Worm (Caenorhabditis elegans): Measurements from ENCODE around the gene srbc-24.
"Not testable (repeated sequence)": the region's sequence is repeated elsewhere in the genome, so short reads cannot be mapped to it uniquely, and the experiment has no call there.

Gene srbc-24

ce11 chrV:2138287-2138686 lies 13.3 kb upstream of the srbc-24 start:
- TF ChIP-seq unc-62 (GFP tag; optimal IDR thresholded peaks at IDR 0.05), result no peak

- no peak for TF ChIP-seq unc-62 (GFP tag; optimal IDR thresholded peaks at IDR 0.05)
Observed at ce11 chrV:2139918-2140317, 11.6 kb upstream of the srbc-24 start, which contains the start of gene F22F7.7. Gene F22F7.7, minus strand, starts transcription at chrV:2140042.

ce11 chrV:2144408-2144807 lies 7.2 kb upstream of the srbc-24 start, which contains the start of gene F22F7.12:
Gene F22F7.12, minus strand, starts transcription at chrV:2144508.
- TF ChIP-seq unc-62 (GFP tag; optimal IDR thresholded peaks at IDR 0.05), result not testable (repeated sequence)

ce11 chrV:2146044-2146443 lies 5.5 kb upstream of the srbc-24 start, which contains the start of gene str-52:
Gene str-52, minus strand, starts transcription at chrV:2146144.
- TF ChIP-seq unc-62 (GFP tag; optimal IDR thresholded peaks at IDR 0.05), result no peak

ce11 chrV:2146795-2147194 lies 4.8 kb upstream of the srbc-24 start, which contains the start of gene srbc-20:
Gene srbc-20, plus strand, starts transcription at chrV:2147095.
- TF ChIP-seq unc-62 (GFP tag; optimal IDR thresholded peaks at IDR 0.05), result no peak

- no peak for TF ChIP-seq unc-62 (GFP tag; optimal IDR thresholded peaks at IDR 0.05)
Observed at ce11 chrV:2149432-2149831, 2.1 kb upstream of the srbc-24 start, which contains the start of gene C45H4.21. Gene C45H4.21, minus strand, starts transcription at chrV:2149532.

ce11 chrV:2150876-2151275 lies 682 bp upstream of the srbc-24 start, which contains the start of gene C45H4.13:
Gene C45H4.13, minus strand, starts transcription at chrV:2150976.
- TF ChIP-seq unc-62 (GFP tag; optimal IDR thresholded peaks at IDR 0.05), result no peak

ce11 chrV:2153274-2153673 lies 1.7 kb downstream of the srbc-24 start, which contains the start of gene srbc-23:
Gene srbc-23, plus strand, starts transcription at chrV:2153574.
- no peak for TF ChIP-seq unc-62 (GFP tag; optimal IDR thresholded peaks at IDR 0.05)

- no peak for TF ChIP-seq unc-62 (GFP tag; optimal IDR thresholded peaks at IDR 0.05)
Observed at ce11 chrV:2155232-2155631, 3.7 kb downstream of the srbc-24 start, which contains the start of gene srbc-21. Gene srbc-21, plus strand, starts transcription at chrV:2155532.

- no peak for TF ChIP-seq unc-62 (GFP tag; optimal IDR thresholded peaks at IDR 0.05)
Observed at ce11 chrV:2156830-2157229, 5.3 kb downstream of the srbc-24 start, which contains the start of gene srbc-22. Gene srbc-22, plus strand, starts transcription at chrV:2157130.

- no peak for TF ChIP-seq unc-62 (GFP tag; optimal IDR thresholded peaks at IDR 0.05)
Observed at ce11 chrV:2159331-2159730, 7.8 kb downstream of the srbc-24 start, which contains the start of gene C45H4.14. Gene C45H4.14, minus strand, starts transcription at chrV:2159431.

ce11 chrV:2163735-2164134 lies 12.2 kb downstream of the srbc-24 start, which contains the start of gene str-255:
Gene str-255, minus strand, starts transcription at chrV:2163835.
- TF ChIP-seq unc-62 (GFP tag; optimal IDR thresholded peaks at IDR 0.05), result no peak

- TF ChIP-seq unc-62 (GFP tag; optimal IDR thresholded peaks at IDR 0.05), result no peak
Observed at ce11 chrV:2166679-2167078, 15.1 kb downstream of the srbc-24 start, which contains the start of gene srbc-19. Gene srbc-19, minus strand, starts transcription at chrV:2166779.

ce11 chrV:2174465-2174864 lies 22.9 kb downstream of the srbc-24 start:
- TF ChIP-seq unc-62 (GFP tag; optimal IDR thresholded peaks at IDR 0.05), result no peak

ce11 chrV:2175242-2175641 lies 23.7 kb downstream of the srbc-24 start, which contains the start of gene C45H4.18:
Gene C45H4.18, plus strand, starts transcription at chrV:2175542.
- no peak for TF ChIP-seq unc-62 (GFP tag; optimal IDR thresholded peaks at IDR 0.05)

- TF ChIP-seq unc-62 (GFP tag; optimal IDR thresholded peaks at IDR 0.05), result no peak
Observed at ce11 chrV:2177307-2177764, 25.8 kb downstream of the srbc-24 start, which contains the start of gene srbc-17. Gene srbc-17, plus strand, starts transcription at chrV:2177714.

ce11 chrV:2179214-2179613 lies 27.7 kb downstream of the srbc-24 start, which contains the start of gene cyp-33C1:
Gene cyp-33C1, plus strand, starts transcription at chrV:2179514.
- TF ChIP-seq unc-62 (GFP tag; optimal IDR thresholded peaks at IDR 0.05), result no peak

Measured in whole organism, dauer.